Worm (Caenorhabditis elegans) whole organism, L4 larva: ENCODE measurements around the gene srg-40.

Source experiments
- F44E2.7 ChIP-seq: fragments of 200-800 bp; sonication (Bioruptor generic); IDR thresholded peaks from 2 replicates; pipeline ENCODE4 v2.1.2; 2022; ENCODE audit warnings: missing genetic modification characterization, missing compliant biosample characterization
- T20F7.1 ChIP-seq: fragments of 200-800 bp; sonication (Bioruptor generic); optimal IDR thresholded peaks from 2 replicates; lab custom pipeline; 2018; ENCODE audit warnings: mild to moderate bottlenecking, missing genetic modification characterization, missing compliant biosample characterization
- Y105C5A.15 ChIP-seq: fragments of 200-800 bp; sonication (Bioruptor generic); IDR thresholded peaks from 2 replicates; pipeline ENCODE4 v1.3.6; 2022; ENCODE audit warnings: missing genetic modification characterization, missing compliant biosample characterization
- Y48G9A.11 ChIP-seq: fragments of 200-800 bp; sonication (Bioruptor generic); IDR thresholded peaks from 2 replicates; pipeline ENCODE4 v1.3.6; 2022; ENCODE audit warnings: missing genetic modification reagents, missing genetic modification characterization, missing compliant biosample characterization
- ZK546.5 ChIP-seq, 2 experiments: sonication (generic microtip); optimal IDR thresholded peaks; 2 replicates each; lab custom pipeline; 2017; ENCODE audit warnings: missing biosample characterization in 2 of 2, missing genetic modification characterization in 2 of 2
- aha-1 ChIP-seq: fragments of 150-350 bp; peaks from one replicate; lab custom pipeline; 2014; ENCODE audit warnings: missing biosample characterization, missing genetic modification characterization
- arid-1 ChIP-seq: fragments of 200-800 bp; sonication (Bioruptor generic); conservative IDR thresholded peaks from 2 replicates; pipeline ENCODE4 v1.3.6; 2022; ENCODE audit warnings: missing genetic modification reagents, missing genetic modification characterization, missing compliant biosample characterization
- ceh-20 ChIP-seq: fragments of 200-800 bp; sonication (Bioruptor generic); IDR thresholded peaks from 2 replicates; pipeline ENCODE4 v1.3.6; 2022; ENCODE audit warnings: missing genetic modification reagents, missing genetic modification characterization, missing compliant biosample characterization
- ceh-62 ChIP-seq: sonication (generic microtip); optimal IDR thresholded peaks from 2 replicates; lab custom pipeline; 2017; ENCODE audit warnings: missing biosample characterization, missing genetic modification characterization
- ctbp-1 ChIP-seq: fragments of 200-800 bp; sonication (Bioruptor generic); IDR thresholded peaks from 2 replicates; pipeline ENCODE4 v1.3.6; 2022; ENCODE audit warnings: missing genetic modification reagents, missing genetic modification characterization, missing compliant biosample characterization
- daf-16 ChIP-seq, 3 experiments: sonication (generic microtip); optimal IDR thresholded peaks; 2 replicates each; lab custom pipeline; 2016 to 2017; ENCODE audit warnings: missing genetic modification characterization in 3 of 3, missing genetic modification reagents in 3 of 3, mild to moderate bottlenecking in 2 of 3, missing compliant biosample characterization in 2 of 3, missing biosample characterization in 1 of 3, moderate library complexity in 1 of 3
- dmd-6 ChIP-seq: fragments of 200-800 bp; sonication (Bioruptor generic); IDR thresholded peaks from 2 replicates; pipeline ENCODE4 v1.3.6; 2022; ENCODE audit warnings: missing genetic modification reagents, missing genetic modification characterization, missing compliant biosample characterization
- dmd-8 ChIP-seq: fragments of 200-800 bp; sonication (Bioruptor generic); IDR thresholded peaks from 2 replicates; pipeline ENCODE4 v1.3.6; 2022; ENCODE audit warnings: missing genetic modification characterization, missing compliant biosample characterization
- dmd-9 ChIP-seq: fragments of 200-800 bp; sonication (Bioruptor generic); IDR thresholded peaks from 2 replicates; pipeline ENCODE4 v1.3.6; 2022; ENCODE audit warnings: missing genetic modification reagents, missing genetic modification characterization, missing compliant biosample characterization
- duxl-1 ChIP-seq: sonication (generic microtip); optimal IDR thresholded peaks from 2 replicates; lab custom pipeline; 2016; ENCODE audit warnings: mild to moderate bottlenecking, missing genetic modification characterization, moderate library complexity, missing compliant biosample characterization; ENCODE audit not compliant: poor library complexity
- dve-1 ChIP-seq: sonication (generic microtip); optimal IDR thresholded peaks from 2 replicates; lab custom pipeline; 2017; ENCODE audit warnings: antibody characterized with exemption, mild to moderate bottlenecking, missing genetic modification characterization, missing compliant biosample characterization; ENCODE audit not compliant: insufficient read depth
- gei-8 ChIP-seq: fragments of 200-800 bp; sonication (Bioruptor generic); optimal IDR thresholded peaks from 2 replicates; lab custom pipeline; 2018; ENCODE audit warnings: mild to moderate bottlenecking, missing genetic modification characterization, missing compliant biosample characterization
- hlh-11 ChIP-seq: fragments of 200-800 bp; sonication (Bioruptor generic); optimal IDR thresholded peaks from 2 replicates; lab custom pipeline; 2018; ENCODE audit warnings: mild to moderate bottlenecking, missing genetic modification characterization, missing compliant biosample characterization
- lim-7 ChIP-seq: fragments of 200-800 bp; sonication (Bioruptor generic); IDR thresholded peaks from 2 replicates; pipeline ENCODE4 v1.3.6; 2022; ENCODE audit warnings: missing genetic modification characterization, missing compliant biosample characterization
- lin-1 ChIP-seq: fragments of 200-800 bp; sonication (Bioruptor generic); IDR thresholded peaks from 2 replicates; pipeline ENCODE4 v1.3.6; 2022; ENCODE audit warnings: missing genetic modification reagents, missing genetic modification characterization, missing compliant biosample characterization
- lin-13 ChIP-seq: fragments of 150-350 bp; optimal IDR thresholded peaks from 2 replicates; lab custom pipeline; 2014; ENCODE audit warnings: missing biosample characterization, missing genetic modification reagents, missing genetic modification characterization
- lin-38 ChIP-seq: fragments of 200-800 bp; sonication (Bioruptor generic); IDR thresholded peaks from 2 replicates; pipeline ENCODE4 v1.3.6; 2022; ENCODE audit warnings: missing genetic modification reagents, missing genetic modification characterization, missing compliant biosample characterization
- lsy-2 ChIP-seq, 2 experiments: fragments of 150-350 bp in 1 of 2; sonication (generic microtip) in 1 of 2; optimal IDR thresholded peaks; 2 replicates each; lab custom pipeline; 2014 to 2017; ENCODE audit warnings: missing biosample characterization in 2 of 2, missing genetic modification characterization in 2 of 2
- mdt-29 ChIP-seq: fragments of 200-800 bp; sonication (Bioruptor generic); IDR thresholded peaks from 2 replicates; pipeline ENCODE4 v1.3.6; 2022; ENCODE audit warnings: missing genetic modification reagents, missing genetic modification characterization, missing compliant biosample characterization
- mep-1 ChIP-seq: fragments of 150-350 bp; sonication (generic microtip); optimal IDR thresholded peaks from 3 replicates; lab custom pipeline; 2014; ENCODE audit warnings: missing biosample characterization, missing genetic modification characterization
- mes-2 ChIP-seq: sonication (generic microtip); optimal IDR thresholded peaks from 2 replicates; lab custom pipeline; 2016; ENCODE audit warnings: missing genotype, mild to moderate bottlenecking, missing genetic modification characterization, missing compliant biosample characterization; ENCODE audit not compliant: poor library complexity, severe bottlenecking
- nhr-102 ChIP-seq: sonication (generic microtip); optimal IDR thresholded peaks from 2 replicates; lab custom pipeline; 2016; ENCODE audit warnings: mild to moderate bottlenecking, missing genetic modification characterization, moderate library complexity, missing compliant biosample characterization
- nhr-237 ChIP-seq: sonication (generic microtip); optimal IDR thresholded peaks from 2 replicates; lab custom pipeline; 2017; ENCODE audit warnings: missing biosample characterization, missing genetic modification characterization
- nhr-28 ChIP-seq: fragments of 150-350 bp; optimal IDR thresholded peaks from 2 replicates; lab custom pipeline; 2014; ENCODE audit warnings: missing biosample characterization, missing genetic modification characterization
- nhr-48 ChIP-seq: sonication (generic microtip); optimal IDR thresholded peaks from 2 replicates; lab custom pipeline; 2016; ENCODE audit warnings: mild to moderate bottlenecking, missing genetic modification characterization, missing compliant biosample characterization
- nhr-76 ChIP-seq: fragments of 150-350 bp; optimal IDR thresholded peaks from 2 replicates; lab custom pipeline; 2014; ENCODE audit warnings: missing biosample characterization, missing genetic modification characterization
- nhr-77 ChIP-seq: fragments of 150-350 bp; optimal IDR thresholded peaks from 2 replicates; lab custom pipeline; 2014; ENCODE audit warnings: missing biosample characterization, missing genetic modification characterization
- php-3 ChIP-seq: fragments of 200-800 bp; sonication (Bioruptor generic); IDR thresholded peaks from 2 replicates; pipeline ENCODE4 v1.3.6; 2022; ENCODE audit warnings: missing genetic modification reagents, missing genetic modification characterization, missing compliant biosample characterization
- pqm-1 ChIP-seq: sonication (generic microtip); optimal IDR thresholded peaks from 2 replicates; lab custom pipeline; 2017; ENCODE audit warnings: missing biosample characterization, missing genetic modification characterization
- rbr-2 ChIP-seq: sonication (generic microtip); optimal IDR thresholded peaks from 2 replicates; lab custom pipeline; 2016; ENCODE audit warnings: missing genotype, missing genetic modification characterization, missing compliant biosample characterization
- set-16 ChIP-seq: fragments of 200-800 bp; sonication (Bioruptor generic); IDR thresholded peaks from 2 replicates; pipeline ENCODE4 v1.3.6; 2022; ENCODE audit warnings: missing genetic modification reagents, missing genetic modification characterization, missing compliant biosample characterization
- spr-1 ChIP-seq: sonication (generic microtip); optimal IDR thresholded peaks from 2 replicates; lab custom pipeline; 2016; ENCODE audit warnings: mild to moderate bottlenecking, missing genetic modification characterization, missing compliant biosample characterization
- tra-1 ChIP-seq: fragments of 200-800 bp; sonication (Bioruptor generic); IDR thresholded peaks from 2 replicates; pipeline ENCODE4 v1.3.6; 2022; ENCODE audit warnings: missing genetic modification reagents, missing genetic modification characterization, missing compliant biosample characterization
- unc-130 ChIP-seq: sonication (generic microtip); optimal IDR thresholded peaks from 2 replicates; lab custom pipeline; 2016; ENCODE audit warnings: missing genetic modification reagents, missing genetic modification characterization, missing compliant biosample characterization
- zfp-2 ChIP-seq: sonication (generic microtip); optimal IDR thresholded peaks from 2 replicates; lab custom pipeline; 2016; ENCODE audit warnings: mild to moderate bottlenecking, missing genetic modification characterization, missing compliant biosample characterization
- zfp-3 ChIP-seq: fragments of 200-800 bp; sonication (Bioruptor generic); conservative IDR thresholded peaks from 2 replicates; pipeline ENCODE4 v1.3.6; 2022; ENCODE audit warnings: missing genetic modification reagents, missing genetic modification characterization, missing compliant biosample characterization
- zip-2 ChIP-seq: fragments of 150-350 bp; optimal IDR thresholded peaks from 2 replicates; lab custom pipeline; 2014; ENCODE audit warnings: missing biosample characterization, missing genetic modification characterization
- ztf-11 ChIP-seq: fragments of 150-350 bp; optimal IDR thresholded peaks from 2 replicates; lab custom pipeline; 2014; ENCODE audit warnings: missing biosample characterization, missing genetic modification characterization

The srg-40 gene

DNA sequence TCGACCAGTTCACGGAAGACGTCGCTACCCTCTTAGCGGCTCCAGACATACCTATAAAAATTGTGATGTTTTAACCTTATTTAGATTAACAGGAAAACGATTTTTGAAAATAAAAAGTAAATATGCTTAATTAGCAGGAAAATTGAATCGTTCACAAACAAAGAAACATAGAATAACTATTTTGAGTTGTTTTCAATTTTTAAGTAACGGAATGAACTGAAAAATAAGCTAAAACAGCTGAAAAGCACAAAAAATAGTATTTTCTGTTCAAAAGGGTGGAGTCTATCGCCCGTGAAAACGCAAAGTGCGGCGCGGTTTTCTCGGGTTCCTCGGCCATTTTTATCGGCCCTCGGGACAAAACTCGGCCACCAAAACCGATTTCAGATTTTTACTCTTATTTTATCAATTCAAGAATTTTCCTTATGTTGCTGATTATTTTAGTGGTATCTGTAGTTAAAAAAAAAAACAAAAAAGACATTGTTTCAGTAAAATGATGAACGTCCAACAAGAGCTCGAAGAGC is 40.5 kb downstream of the srg-40 start, which contains the start of the genes atp-5 and lmtr-3 (continued):
- TF ChIP-seq nhr-237 (no peak), spr-1 (no peak), nhr-77 (tag; lab: Kevin White, UChicago) (peak; percentile 8), zfp-2 (tag; lab: Kevin White, UChicago) (no peak), aha-1 (tag; lab: Kevin White, UChicago) (peak; percentile 16), dmd-8 (GFP tag; lab: Robert Waterston, UW) (no peak), lin-13 (GFP tag; lab: Kevin White, UChicago) (peak; percentile 43), tra-1 (GFP tag; lab: Robert Waterston, UW) (peak; percentile 65; the same call in 1 of the 2 replicates), lim-7 (GFP tag; lab: Robert Waterston, UW) (no peak), unc-130 (GFP tag; lab: Kevin White, UChicago) (peak; percentile 96), F44E2.7 (GFP tag; lab: Robert Waterston, UW) (no peak), lsy-2 (tag; optimal IDR thresholded peaks at IDR 0.05; lab: Kevin White, UChicago) (peak in 1 of 2 experiments; percentile 67), duxl-1 (peak; percentile 31), ctbp-1 (GFP tag; lab: Robert Waterston, UW) (peak; percentile 20; the same call in 1 of the 2 replicates), Y48G9A.11 (GFP tag; lab: Robert Waterston, UW) (peak; percentile 43; the same call in 1 of the 2 replicates), nhr-28 (tag; lab: Kevin White, UChicago) (peak; percentile 69)

DNA sequence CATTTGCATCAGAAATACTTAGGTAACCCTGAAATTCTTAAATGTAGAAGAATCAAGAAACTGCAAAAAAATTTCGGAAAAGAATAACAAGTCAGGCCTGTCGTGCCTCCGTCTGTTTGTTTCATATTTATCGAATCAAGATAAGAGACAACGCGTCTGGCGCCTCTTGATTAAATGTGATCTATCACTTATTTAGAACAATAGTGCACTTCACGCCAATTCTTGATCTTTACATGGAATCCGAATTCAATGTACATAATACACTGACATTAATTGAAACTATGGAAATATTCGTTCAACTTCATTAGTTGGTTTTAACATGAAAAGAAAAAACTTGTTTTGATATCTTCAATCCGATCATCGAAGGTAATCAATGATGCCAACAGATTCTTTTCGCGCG is 41.9 kb downstream of the srg-40 start, which contains the start of gene mboa-2:
Gene mboa-2 (minus strand): TSS at position 28 of the 400 bp plus-strand sequence.
- TF ChIP-seq nhr-28 (tag; lab: Kevin White, UChicago) (peak; percentile 50), ztf-11 (tag; lab: Kevin White, UChicago) (no peak), nhr-76 (tag; lab: Kevin White, UChicago) (no peak), ceh-62 (tag; lab: Kevin White, UChicago) (no peak), rbr-2 (tag; lab: Kevin White, UChicago) (peak; percentile 20), mes-2 (peak; percentile 51), dve-1 (tag; lab: Kevin White, UChicago) (peak; percentile 83), zip-2 (tag; lab: Kevin White, UChicago) (no peak), pqm-1 (tag; lab: Kevin White, UChicago) (peak; percentile 9), mdt-29 (GFP tag; lab: Robert Waterston, UW) (no peak), duxl-1 (peak; percentile 72), gei-8 (GFP tag; lab: Kevin White, UChicago) (peak; percentile 14), dmd-6 (GFP tag; lab: Robert Waterston, UW) (peak; percentile 52), nhr-102 (tag; lab: Kevin White, UChicago) (peak; percentile 56), T20F7.1 (GFP tag; lab: Kevin White, UChicago) (peak; percentile 65), arid-1 (peak; percentile 31; the same call in 1 of the 2 replicates), daf-16 (GFP tag; optimal IDR thresholded peaks at IDR 0.05; lab: Kevin White, UChicago) (peak in 1 of 2 experiments; percentile 79), daf-16 (tag; optimal IDR thresholded peaks at IDR 0.05; lab: Kevin White, UChicago) (peak; percentile 76), lsy-2 (tag; optimal IDR thresholded peaks at IDR 0.05; lab: Kevin White, UChicago) (peak in 1 of 2 experiments; percentile 63), set-16 (GFP tag; lab: Robert Waterston, UW) (no peak), Y105C5A.15 (GFP tag; lab: Robert Waterston, UW) (no peak), lin-38 (GFP tag; lab: Robert Waterston, UW) (peak; percentile 59), lin-1 (GFP tag; lab: Robert Waterston, UW) (0 out of 2 replicates have a peak, but pooled peaks have one; percentile 9), zfp-3 (peak; percentile 43; the same call in 1 of the 2 replicates), ZK546.5 (tag; optimal IDR thresholded peaks at IDR 0.05; lab: Kevin White, UChicago) (no peak), hlh-11 (tag; lab: Kevin White, UChicago) (peak; percentile 60), nhr-48 (tag; lab: Kevin White, UChicago) (peak; percentile 12), dmd-9 (GFP tag; lab: Robert Waterston, UW) (no peak), ctbp-1 (GFP tag; lab: Robert Waterston, UW) (no peak), ceh-20 (GFP tag; lab: Robert Waterston, UW) (0 out of 2 replicates have a peak, but pooled peaks have one; percentile 16), php-3 (GFP tag; lab: Robert Waterston, UW) (no peak), nhr-77 (tag; lab: Kevin White, UChicago) (no peak), mep-1 (tag; lab: Kevin White, UChicago) (peak; percentile 66)
